Fruit fly (Drosophila melanogaster): Measurements from ENCODE around the gene Irk3.
A peak's percentile ranks its signal among the peaks of the same experiment; 100 is the strongest.

The Irk3 gene

DNA sequence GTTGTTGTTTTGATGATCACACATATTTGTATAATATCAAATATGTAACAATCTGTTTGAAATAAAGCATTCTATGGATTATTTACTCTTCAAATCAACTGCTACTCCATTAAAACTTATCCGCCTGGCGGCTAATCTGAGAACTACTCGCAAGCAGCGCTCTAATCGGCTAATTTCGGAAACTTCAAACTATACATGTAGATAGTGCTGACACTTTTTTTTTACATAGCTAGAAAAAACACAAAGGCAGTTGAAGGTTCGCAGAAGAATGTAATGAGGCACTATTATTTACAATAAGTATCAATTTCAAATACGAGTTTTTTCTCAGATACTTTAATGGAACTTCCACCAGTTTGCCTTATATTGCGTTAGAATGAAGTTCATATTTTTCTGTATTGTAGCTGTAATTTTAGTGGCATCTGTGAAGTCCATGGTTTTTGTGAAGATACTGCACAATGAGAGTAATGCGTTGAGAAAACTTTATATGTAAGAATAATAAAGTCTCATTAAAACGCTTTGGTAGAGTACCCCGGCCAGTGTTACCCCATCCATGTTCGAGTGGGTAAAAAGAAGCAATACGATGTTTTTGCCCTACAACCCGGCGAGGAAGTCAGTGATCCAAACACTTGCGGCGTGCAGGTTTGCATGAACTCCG is 47.5 kb downstream of the Irk3 start (continued):
- TF ChIP-seq Pdp1 (GFP tag; optimal IDR thresholded peaks at IDR 0.05) (peak in 1 of 2 experiments; percentile 58), Ada2b (GFP tag; IDR thresholded peaks at IDR 0.05) (no peak), ap (GFP tag; IDR thresholded peaks at IDR 0.05) (no peak), CG3995 (GFP tag; optimal IDR thresholded peaks at IDR 0.05) (no peak), pita (GFP tag; optimal IDR thresholded peaks at IDR 0.05) (peak; percentile 26), CG4617 (GFP tag; optimal IDR thresholded peaks at IDR 0.05; ENCODE audit: borderline replicate concordance) (peak; percentile 9), HLH3B (GFP tag; IDR thresholded peaks at IDR 0.05) (peak; percentile 28; the same call in 1 of the 2 replicates), emc (GFP tag; optimal IDR thresholded peaks at IDR 0.05) (peak; percentile 57), caup (GFP tag; optimal IDR thresholded peaks at IDR 0.05; ENCODE audit: severe bottlenecking) (no peak), CG10366 (GFP tag; IDR thresholded peaks at IDR 0.05) (peak; percentile 56; the same call in 1 of the 2 replicates), Hr3 (GFP tag; optimal IDR thresholded peaks at IDR 0.05) (peak; percentile 41), Adf1 (GFP tag; IDR thresholded peaks at IDR 0.05) (0 out of 2 replicates have a peak, but pooled peaks have one; percentile 7), CG10959 (GFP tag; IDR thresholded peaks at IDR 0.05) (no peak), CG15514 (GFP tag; optimal IDR thresholded peaks at IDR 0.05) (peak; percentile 45), lilli (GFP tag; optimal IDR thresholded peaks at IDR 0.05) (peak; percentile 60), bsh (GFP tag; optimal IDR thresholded peaks at IDR 0.05) (no peak), otp (GFP tag; IDR thresholded peaks at IDR 0.05) (peak; percentile 62; the same call in 2 of the 3 replicates), run (tag; optimal IDR thresholded peaks at IDR 0.05) (no peak), unc-4 (GFP tag; IDR thresholded peaks at IDR 0.05; ENCODE audit: partially characterized antibody) (no peak), CG14050 (GFP tag; IDR thresholded peaks at IDR 0.05) (peak; percentile 33; the same call in 1 of the 3 replicates), CG8290 (GFP tag; optimal IDR thresholded peaks at IDR 0.05) (peak; percentile 56), CG8290 (tag; optimal IDR thresholded peaks at IDR 0.05) (no peak), Hr39 (optimal IDR thresholded peaks at IDR 0.05) (no peak), pb (GFP tag; optimal IDR thresholded peaks at IDR 0.05) (peak; percentile 33), Stat92E (GFP tag; optimal IDR thresholded peaks at IDR 0.05) (no peak), CG10543 (GFP tag; optimal IDR thresholded peaks at IDR 0.05) (no peak), z (GFP tag; IDR thresholded peaks at IDR 0.05) (no peak), Dad (GFP tag; optimal IDR thresholded peaks at IDR 0.05) (no peak), vnd (GFP tag; IDR thresholded peaks at IDR 0.05; ENCODE audit: partially characterized antibody) (0 out of 3 replicates have a peak, but pooled peaks have one; percentile 25), ase (GFP tag; IDR thresholded peaks at IDR 0.05) (peak; percentile 75), jigr1 (GFP tag; IDR thresholded peaks at IDR 0.05) (no peak), Chrac-16 (GFP tag; optimal IDR thresholded peaks at IDR 0.05) (peak; percentile 43), klu (GFP tag; IDR thresholded peaks at IDR 0.05) (no peak), jumu (GFP tag; optimal IDR thresholded peaks at IDR 0.05) (no peak), Optix (GFP tag; IDR thresholded peaks at IDR 0.05) (peak; percentile 50; the same call in 1 of the 3 replicates), zen2 (GFP tag; IDR thresholded peaks at IDR 0.05; ENCODE audit: partially characterized antibody) (no peak), CG12391 (tag; optimal IDR thresholded peaks at IDR 0.05) (peak; percentile 17), CG3838 (GFP tag; optimal IDR thresholded peaks at IDR 0.05) (no peak), shn (GFP tag; optimal IDR thresholded peaks at IDR 0.05) (peak; percentile 38), bigmax (GFP tag; optimal IDR thresholded peaks at IDR 0.05) (no peak), CG32532 (GFP tag; IDR thresholded peaks at IDR 0.05) (peak; percentile 85), amos (GFP tag; IDR thresholded peaks at IDR 0.05; ENCODE audit: partially characterized antibody) (peak; percentile 68), ab (GFP tag; optimal IDR thresholded peaks at IDR 0.05) (no peak), CG18764 (GFP tag; optimal IDR thresholded peaks at IDR 0.05) (peak; percentile 23), Ptx1 (GFP tag; IDR thresholded peaks at IDR 0.05) (peak; percentile 61), Dbx (GFP tag; IDR thresholded peaks at IDR 0.05) (peak; percentile 71; the same call in 2 of the 3 replicates), HHEX (GFP tag; optimal IDR thresholded peaks at IDR 0.05) (peak; percentile 15), slbo (GFP tag; IDR thresholded peaks at IDR 0.05) (peak; percentile 84), CG8089 (GFP tag; optimal IDR thresholded peaks at IDR 0.05) (peak; percentile 30), CG6854 (GFP tag; optimal IDR thresholded peaks at IDR 0.05) (no peak)

Data from whole organism, embryonic.